Fruit fly (Drosophila melanogaster) ovary, adult (tissue): ENCODE measurements around the gene CG44815.

Experiments
- CG17801 ChIP-seq: fragments of 200-800 bp; optimal IDR thresholded peaks from 2 replicates; lab custom pipeline; 2019; ENCODE audit warnings: missing biosample characterization, mild to moderate bottlenecking, missing genetic modification characterization, moderate library complexity; ENCODE audit not compliant: partially characterized antibody

CG44815 gene

DNA sequence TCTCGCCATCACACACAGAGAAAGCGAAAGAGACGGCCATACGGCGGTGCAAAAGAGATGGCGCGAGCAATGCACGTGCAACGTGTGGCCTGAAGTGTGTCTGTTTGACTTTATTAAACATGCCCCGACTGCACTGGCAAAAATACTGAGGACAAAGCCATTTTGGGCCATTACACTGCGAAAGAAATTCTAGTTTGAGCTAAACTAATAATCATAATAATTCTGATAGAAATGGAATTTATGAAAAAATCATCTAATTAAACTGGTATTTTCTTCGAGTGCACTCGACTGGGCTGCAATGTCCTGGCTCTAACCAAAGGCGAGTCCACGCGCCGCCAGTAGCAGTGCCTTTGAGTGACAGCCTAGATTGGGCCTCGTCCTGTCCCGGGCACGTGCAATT, 45.0 kb downstream of the CG44815 start:
- TF ChIP-seq CG17801 (GFP tag; lab: Kevin White, UChicago), result no peak

- TF ChIP-seq CG17801 (GFP tag; lab: Kevin White, UChicago), result no peak
These were observed 46.2 kb downstream of the CG44815 start for dm6 chrX:9399810-9400209.
